Worm (Caenorhabditis elegans) whole organism, L4/young adult: Measurements from ENCODE around the gene srg-58.

Experiments used
- W03F9.2 ChIP-seq: fragments of 150-350 bp; optimal IDR thresholded peaks from 2 replicates; lab custom pipeline; 2014; ENCODE audit warnings: missing biosample characterization, missing genetic modification characterization
- dao-5 ChIP-seq: sonication (generic microtip); optimal IDR thresholded peaks from 2 replicates; lab custom pipeline; 2016; ENCODE audit warnings: missing genotype, missing genetic modification characterization, moderate library complexity, missing compliant biosample characterization
- him-1 ChIP-seq: sonication (generic microtip); optimal IDR thresholded peaks from 2 replicates; lab custom pipeline; 2016; ENCODE audit warnings: missing genotype, missing genetic modification reagents, missing genetic modification characterization, missing compliant biosample characterization

DNA sequence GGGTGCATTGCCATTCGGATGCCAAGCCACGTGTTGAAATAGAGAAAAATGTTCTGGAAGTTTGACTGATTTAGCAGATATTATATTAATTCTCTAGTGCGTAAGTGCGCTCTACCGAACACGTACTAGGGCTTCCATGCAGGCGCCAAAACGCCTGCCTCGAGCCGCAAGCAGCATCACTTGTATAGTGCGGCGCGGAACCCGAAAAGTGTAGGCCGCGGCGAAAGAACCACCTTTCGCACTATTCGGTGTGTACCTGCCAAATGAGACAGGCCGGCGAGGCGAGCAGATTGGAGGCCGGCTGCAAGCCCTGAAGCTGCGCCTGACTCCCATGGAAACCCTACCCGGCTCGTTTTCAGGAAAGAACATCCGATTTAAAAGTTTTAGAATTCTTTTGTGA is 19.7 kb downstream of the srg-58 start:
- TF ChIP-seq him-1 (tag; lab: Kevin White, UChicago): no peak
- no peak for TF ChIP-seq W03F9.2 (tag; lab: Kevin White, UChicago)
- no peak for TF ChIP-seq dao-5 (tag; lab: Kevin White, UChicago)
